Fruit fly (Drosophila melanogaster): ENCODE measurements around the gene wol.

Gene wol

dm6 chr2L:8276287-8276686, 26.5 kb downstream of the wol start (continued):
- TF ChIP-seq ci (GFP tag; IDR thresholded peaks at IDR 0.05) (no peak), CG7745 (tag; optimal IDR thresholded peaks at IDR 0.05) (peak; percentile 80), NC2β (GFP tag; optimal IDR thresholded peaks at IDR 0.05) (no peak), Ptx1 (GFP tag; IDR thresholded peaks at IDR 0.05) (no peak), Dfd (GFP tag; optimal IDR thresholded peaks at IDR 0.05) (no peak), pfk (GFP tag; optimal IDR thresholded peaks at IDR 0.05) (no peak), CG2875 (GFP tag; optimal IDR thresholded peaks at IDR 0.05) (no peak), psq (GFP tag; optimal IDR thresholded peaks at IDR 0.05) (no peak), BEAF-32 (GFP tag; optimal IDR thresholded peaks at IDR 0.05) (no peak), CG10959 (GFP tag; IDR thresholded peaks at IDR 0.05) (0 out of 2 replicates have a peak, but pooled peaks have one; percentile 33), ems (GFP tag; optimal IDR thresholded peaks at IDR 0.05) (no peak), CG7372 (GFP tag; IDR thresholded peaks at IDR 0.05) (no peak), h (optimal IDR thresholded peaks at IDR 0.05) (no peak), CG9817 (tag; optimal IDR thresholded peaks at IDR 0.05) (no peak), unc-4 (GFP tag; IDR thresholded peaks at IDR 0.05; ENCODE audit: partially characterized antibody) (no peak), CG2120 (GFP tag; optimal IDR thresholded peaks at IDR 0.05) (no peak), bowl (GFP tag; IDR thresholded peaks at IDR 0.05) (no peak), CG8290 (GFP tag; optimal IDR thresholded peaks at IDR 0.05) (no peak), CG8290 (tag; optimal IDR thresholded peaks at IDR 0.05) (peak in 1 of 2 experiments; percentile 21), ab (GFP tag; optimal IDR thresholded peaks at IDR 0.05) (no peak), Hr51 (GFP tag; optimal IDR thresholded peaks at IDR 0.05) (no peak), B-H2 (GFP tag; optimal IDR thresholded peaks at IDR 0.05) (no peak), dmrt99B (tag; optimal IDR thresholded peaks at IDR 0.05) (no peak), her (GFP tag; optimal IDR thresholded peaks at IDR 0.05) (no peak), CG1603 (tag; optimal IDR thresholded peaks at IDR 0.05) (peak; percentile 37), ash1 (GFP tag; optimal IDR thresholded peaks at IDR 0.05) (no peak), ranshi (GFP tag; IDR thresholded peaks at IDR 0.05) (no peak), Hr78 (GFP tag; optimal IDR thresholded peaks at IDR 0.05) (no peak), Ada2b (GFP tag; IDR thresholded peaks at IDR 0.05) (no peak), Ssrp (tag; optimal IDR thresholded peaks at IDR 0.05) (no peak), Mrtf (GFP tag; IDR thresholded peaks at IDR 0.05) (no peak), pita (GFP tag; optimal IDR thresholded peaks at IDR 0.05) (no peak), tin (GFP tag; optimal IDR thresholded peaks at IDR 0.05) (no peak), CG6813 (GFP tag; optimal IDR thresholded peaks at IDR 0.05) (peak; percentile 35), Hey (tag; optimal IDR thresholded peaks at IDR 0.05) (no peak), CG6254 (GFP tag; optimal IDR thresholded peaks at IDR 0.05) (no peak), tgo (GFP tag; IDR thresholded peaks at IDR 0.05) (no peak), vfl (GFP tag; optimal IDR thresholded peaks at IDR 0.05) (no peak), Nf-YB (GFP tag; optimal IDR thresholded peaks at IDR 0.05) (peak; percentile 11), CG6791 (GFP tag; IDR thresholded peaks at IDR 0.05; ENCODE audit: partially characterized antibody) (no peak), gem (tag; optimal IDR thresholded peaks at IDR 0.05) (peak; percentile 10), pum (GFP tag; optimal IDR thresholded peaks at IDR 0.05) (no peak), CG17612 (GFP tag; IDR thresholded peaks at IDR 0.05) (no peak), CG2129 (GFP tag; IDR thresholded peaks at IDR 0.05; ENCODE audit: partially characterized antibody) (no peak), CG6854 (GFP tag; optimal IDR thresholded peaks at IDR 0.05) (no peak), ftz-f1 (GFP tag; optimal IDR thresholded peaks at IDR 0.05) (no peak), croc (GFP tag; conservative IDR thresholded peaks at IDR 0.05) (no peak), Dref (GFP tag; IDR thresholded peaks at IDR 0.05) (no peak), CG6654 (GFP tag; optimal IDR thresholded peaks at IDR 0.05) (no peak), CG3847 (GFP tag; IDR thresholded peaks at IDR 0.05) (no peak), onecut (GFP tag; IDR thresholded peaks at IDR 0.05) (no peak), Sry-δ (GFP tag; optimal IDR thresholded peaks at IDR 0.05) (no peak)
